Worm (Caenorhabditis elegans) whole organism, young adult: Measurements from ENCODE around the gene F18G5.1.

Experiments
- B0019.2 ChIP-seq: fragments of 200-800 bp; sonication (Bioruptor generic); conservative IDR thresholded peaks from 2 replicates; pipeline ENCODE4 v1.3.6; 2022; ENCODE audit warnings: missing genetic modification reagents, missing genetic modification characterization, missing compliant biosample characterization
- B0035.1 ChIP-seq: sonication (generic microtip); optimal IDR thresholded peaks from 2 replicates; lab custom pipeline; 2016; ENCODE audit warnings: missing genetic modification characterization, mild to moderate bottlenecking, missing compliant biosample characterization, missing genotype, missing genetic modification reagents
- C06A6.2 ChIP-seq: fragments of 200-800 bp; sonication (Bioruptor generic); conservative IDR thresholded peaks from 2 replicates; pipeline ENCODE4 v1.3.6; 2022; ENCODE audit warnings: missing genetic modification characterization, missing compliant biosample characterization
- F33H1.4 ChIP-seq: fragments of 200-800 bp; sonication (Bioruptor generic); IDR thresholded peaks from 2 replicates; pipeline ENCODE4 v1.3.6; 2022; ENCODE audit warnings: missing genetic modification reagents, missing genetic modification characterization, missing compliant biosample characterization
- F57A8.1 ChIP-seq: fragments of 200-800 bp; sonication (Bioruptor generic); optimal IDR thresholded peaks from 2 replicates; lab custom pipeline; 2018; ENCODE audit warnings: mild to moderate bottlenecking, missing genetic modification characterization, moderate library complexity, missing compliant biosample characterization
- K12H6.12 ChIP-seq: fragments of 200-800 bp; sonication (Bioruptor generic); optimal IDR thresholded peaks from 2 replicates; lab custom pipeline; 2018; ENCODE audit warnings: mild to moderate bottlenecking, missing genetic modification characterization, missing compliant biosample characterization
- Y95B8A.8 ChIP-seq: fragments of 200-800 bp; sonication (Bioruptor generic); IDR thresholded peaks from 2 replicates; pipeline ENCODE4 v1.3.6; 2022; ENCODE audit warnings: missing genetic modification reagents, missing genetic modification characterization, missing compliant biosample characterization
- akir-1 ChIP-seq: fragments of 200-800 bp; sonication (Bioruptor generic); optimal IDR thresholded peaks from 2 replicates; lab custom pipeline; 2018; ENCODE audit warnings: mild to moderate bottlenecking, missing genetic modification characterization, moderate library complexity, missing compliant biosample characterization
- bed-1 ChIP-seq: fragments of 200-800 bp; sonication (Bioruptor generic); IDR thresholded peaks from 2 replicates; pipeline ENCODE4 v1.3.6; 2022; ENCODE audit warnings: missing genetic modification reagents, missing genetic modification characterization, missing compliant biosample characterization
- ceh-40 ChIP-seq: fragments of 200-800 bp; sonication (Bioruptor generic); IDR thresholded peaks from 2 replicates; pipeline ENCODE4 v1.3.6; 2022; ENCODE audit warnings: missing genetic modification characterization, missing compliant biosample characterization
- ceh-58 ChIP-seq: fragments of 200-800 bp; sonication (Bioruptor generic); IDR thresholded peaks from 2 replicates; pipeline ENCODE4 v1.3.6; 2022; ENCODE audit warnings: missing genetic modification characterization, missing compliant biosample characterization
- ceh-91 ChIP-seq: fragments of 200-800 bp; sonication (Bioruptor generic); IDR thresholded peaks from 2 replicates; pipeline ENCODE4 v1.3.6; 2022; ENCODE audit warnings: missing genetic modification reagents, missing genetic modification characterization, missing compliant biosample characterization
- die-1 ChIP-seq: sonication (generic microtip); optimal IDR thresholded peaks from 2 replicates; lab custom pipeline; 2016; ENCODE audit warnings: missing genotype, mild to moderate bottlenecking, missing genetic modification characterization, missing compliant biosample characterization
- dox-1 ChIP-seq: fragments of 200-800 bp; sonication (Bioruptor generic); IDR thresholded peaks from 2 replicates; pipeline ENCODE4 v1.3.6; 2022; ENCODE audit warnings: missing genetic modification reagents, missing genetic modification characterization, missing compliant biosample characterization
- dpff-1 ChIP-seq: sonication (generic microtip); optimal IDR thresholded peaks from 2 replicates; lab custom pipeline; 2017; ENCODE audit warnings: mild to moderate bottlenecking, missing genetic modification characterization, missing compliant biosample characterization
- dpl-1 ChIP-seq: fragments of 150-350 bp; optimal IDR thresholded peaks from 2 replicates; lab custom pipeline; 2014; ENCODE audit warnings: missing biosample characterization, missing genetic modification reagents, missing genetic modification characterization
- egl-18 ChIP-seq: fragments of 200-800 bp; sonication (Bioruptor generic); IDR thresholded peaks from 2 replicates; pipeline ENCODE4 v1.3.6; 2022; ENCODE audit warnings: missing genetic modification reagents, missing genetic modification characterization, missing compliant biosample characterization
- egrh-3 ChIP-seq: fragments of 200-800 bp; sonication (Bioruptor generic); IDR thresholded peaks from 2 replicates; pipeline ENCODE4 v1.3.6; 2022; ENCODE audit warnings: missing genetic modification reagents, missing genetic modification characterization, missing compliant biosample characterization
- ekl-4 ChIP-seq: fragments of 200-800 bp; sonication (Bioruptor generic); IDR thresholded peaks from 2 replicates; pipeline ENCODE4 v1.3.6; 2022; ENCODE audit warnings: missing genetic modification reagents, missing genetic modification characterization, missing compliant biosample characterization
- gei-17 ChIP-seq: fragments of 200-800 bp; sonication (Bioruptor generic); optimal IDR thresholded peaks from 2 replicates; lab custom pipeline; 2018; ENCODE audit warnings: mild to moderate bottlenecking, missing genetic modification characterization, missing compliant biosample characterization
- hlh-26 ChIP-seq: fragments of 200-800 bp; sonication (Bioruptor generic); conservative IDR thresholded peaks from 2 replicates; pipeline ENCODE4 v1.3.6; 2022; ENCODE audit warnings: missing genetic modification reagents, missing genetic modification characterization, missing compliant biosample characterization
- hmg-1.2 ChIP-seq: fragments of 200-800 bp; sonication (Bioruptor generic); IDR thresholded peaks from 2 replicates; pipeline ENCODE4 v1.3.6; 2022; ENCODE audit warnings: missing genetic modification reagents, missing genetic modification characterization, missing compliant biosample characterization
- let-607 ChIP-seq, 2 experiments: fragments of 200-800 bp in 1 of 2; sonication (Bioruptor generic) in 1 of 2; sonication (generic microtip) in 1 of 2; optimal IDR thresholded peaks; 2 replicates each; lab custom pipeline; 2016 to 2018; ENCODE audit warnings: mild to moderate bottlenecking in 2 of 2, missing compliant biosample characterization in 2 of 2, missing genetic modification characterization in 2 of 2, moderate library complexity in 2 of 2, missing genotype in 1 of 2
- lin-54 ChIP-seq: fragments of 200-800 bp; sonication (Bioruptor generic); optimal IDR thresholded peaks from 2 replicates; lab custom pipeline; 2018; ENCODE audit warnings: mild to moderate bottlenecking, missing genetic modification characterization, missing compliant biosample characterization
- lsl-1 ChIP-seq: fragments of 200-800 bp; sonication (Bioruptor generic); optimal IDR thresholded peaks from 2 replicates; lab custom pipeline; 2018; ENCODE audit warnings: mild to moderate bottlenecking, missing genetic modification characterization, moderate library complexity, missing compliant biosample characterization
- madf-10 ChIP-seq: sonication (generic microtip); optimal IDR thresholded peaks from 2 replicates; lab custom pipeline; 2016; ENCODE audit warnings: mild to moderate bottlenecking, missing genetic modification characterization, missing compliant biosample characterization
- madf-3 ChIP-seq: fragments of 200-800 bp; sonication (Bioruptor generic); IDR thresholded peaks from 2 replicates; pipeline ENCODE4 v1.3.6; 2022; ENCODE audit warnings: missing genetic modification reagents, missing genetic modification characterization, missing compliant biosample characterization
- mel-28 ChIP-seq: sonication (generic microtip); optimal IDR thresholded peaks from 2 replicates; lab custom pipeline; 2016; ENCODE audit warnings: borderline replicate concordance, mild to moderate bottlenecking, missing genetic modification characterization, missing compliant biosample characterization
- mes-4 ChIP-seq: sonication (generic microtip); optimal IDR thresholded peaks from 2 replicates; lab custom pipeline; 2016; ENCODE audit warnings: missing genotype, missing genetic modification characterization, missing compliant biosample characterization
- mxl-1 ChIP-seq: sonication (generic microtip); optimal IDR thresholded peaks from 2 replicates; lab custom pipeline; 2016; ENCODE audit warnings: missing genetic modification characterization, missing compliant biosample characterization
- nfyb-1 ChIP-seq: fragments of 200-800 bp; sonication (Bioruptor generic); IDR thresholded peaks from 2 replicates; pipeline ENCODE4 v1.3.6; 2022; ENCODE audit warnings: missing genetic modification reagents, missing genetic modification characterization, missing compliant biosample characterization
- nhr-120 ChIP-seq: fragments of 200-800 bp; sonication (Bioruptor generic); IDR thresholded peaks from 2 replicates; pipeline ENCODE4 v1.3.6; 2022; ENCODE audit warnings: missing genetic modification characterization, missing compliant biosample characterization
- nhr-27 ChIP-seq: fragments of 200-800 bp; sonication (Bioruptor generic); optimal IDR thresholded peaks from 2 replicates; lab custom pipeline; 2018; ENCODE audit warnings: mild to moderate bottlenecking, missing genetic modification characterization, moderate library complexity, missing compliant biosample characterization
- nhr-90 ChIP-seq: sonication (generic microtip); optimal IDR thresholded peaks from 2 replicates; lab custom pipeline; 2016; ENCODE audit warnings: missing genotype, mild to moderate bottlenecking, missing genetic modification characterization, missing compliant biosample characterization
- rec-8 ChIP-seq, 2 experiments: sonication (generic microtip); optimal IDR thresholded peaks; 2 replicates each; lab custom pipeline; 2016; ENCODE audit warnings: mild to moderate bottlenecking in 2 of 2, missing genetic modification characterization in 2 of 2, missing genetic modification reagents in 2 of 2, missing genotype in 2 of 2, missing biosample characterization in 1 of 2, missing compliant biosample characterization in 1 of 2, moderate library complexity in 1 of 2
- repo-1 ChIP-seq: sonication (generic microtip); optimal IDR thresholded peaks from 2 replicates; lab custom pipeline; 2017; ENCODE audit warnings: mild to moderate bottlenecking, missing genetic modification characterization, missing compliant biosample characterization
- sea-2 ChIP-seq: fragments of 200-800 bp; sonication (Bioruptor generic); IDR thresholded peaks from 2 replicates; pipeline ENCODE4 v1.3.6; 2022; ENCODE audit warnings: missing genetic modification characterization, missing compliant biosample characterization
- snpc-1.3 ChIP-seq: sonication (generic microtip); optimal IDR thresholded peaks from 2 replicates; lab custom pipeline; 2017; ENCODE audit warnings: missing genetic modification characterization, mild to moderate bottlenecking, missing compliant biosample characterization, antibody characterized with exemption, moderate library complexity, missing genotype, missing genetic modification reagents; ENCODE audit not compliant: insufficient read depth
- somi-1 ChIP-seq: fragments of 200-800 bp; sonication (Bioruptor generic); optimal IDR thresholded peaks from 2 replicates; lab custom pipeline; 2018; ENCODE audit warnings: mild to moderate bottlenecking, missing genetic modification characterization, missing compliant biosample characterization
- tbp1 ChIP-seq: fragments of 200-800 bp; sonication (Bioruptor generic); optimal IDR thresholded peaks from 2 replicates; lab custom pipeline; 2018; ENCODE audit warnings: mild to moderate bottlenecking, missing genetic modification characterization, missing compliant biosample characterization
- zfh-2 ChIP-seq: fragments of 200-800 bp; sonication (Bioruptor generic); conservative IDR thresholded peaks from 2 replicates; pipeline ENCODE4 v1.3.6; 2022; ENCODE audit warnings: missing genetic modification reagents, missing genetic modification characterization, missing compliant biosample characterization
- ztf-18 ChIP-seq: sonication (generic microtip); optimal IDR thresholded peaks from 2 replicates; lab custom pipeline; 2016; ENCODE audit warnings: missing genotype, mild to moderate bottlenecking, missing genetic modification characterization, missing compliant biosample characterization
- ztf-25 ChIP-seq: fragments of 200-800 bp; sonication (Bioruptor generic); IDR thresholded peaks from 2 replicates; pipeline ENCODE4 v1.3.6; 2022; ENCODE audit warnings: missing genetic modification reagents, missing genetic modification characterization, missing compliant biosample characterization
- ztf-26 ChIP-seq: sonication (generic microtip); optimal IDR thresholded peaks from 2 replicates; lab custom pipeline; 2017; ENCODE audit warnings: missing genetic modification characterization, missing compliant biosample characterization

F18G5.1 gene

ce11 chrX:9233805-9234204 is 25.8 kb upstream of the F18G5.1 start:
- TF ChIP-seq egrh-3 (GFP tag; lab: Robert Waterston, UW) = peak; percentile 67; the same call in 1 of the 2 replicates
- TF ChIP-seq hmg-1.2 (GFP tag; lab: Robert Waterston, UW) = no peak
- TF ChIP-seq ceh-58 (GFP tag; lab: Robert Waterston, UW) = 0 out of 2 replicates have a peak, but pooled peaks have one; percentile 46
- no peak for TF ChIP-seq ekl-4 (GFP tag; lab: Robert Waterston, UW)
- peak; percentile 93 for TF ChIP-seq zfh-2 (GFP tag; lab: Robert Waterston, UW)
- 0 out of 2 replicates have a peak, but pooled peaks have one; percentile 25 for TF ChIP-seq dox-1 (GFP tag; lab: Robert Waterston, UW)

ce11 chrX:9234518-9234917 is 25.1 kb upstream of the F18G5.1 start, which contains the start of gene col-175:
Gene col-175, minus strand, starts transcription at chrX:9234618.
- TF ChIP-seq nhr-90 = no peak
- TF ChIP-seq akir-1 = no peak
- TF ChIP-seq madf-3 = no peak
- TF ChIP-seq sea-2 (GFP tag; lab: Robert Waterston, UW) = no peak
- no peak for TF ChIP-seq B0019.2 (GFP tag; lab: Robert Waterston, UW)

- TF ChIP-seq nhr-120 (GFP tag; lab: Robert Waterston, UW) (no peak), F57A8.1 (GFP tag; lab: Kevin White, UChicago) (no peak), ceh-91 (GFP tag; lab: Robert Waterston, UW) (no peak), egrh-3 (GFP tag; lab: Robert Waterston, UW) (no peak), egl-18 (GFP tag; lab: Robert Waterston, UW) (no peak), bed-1 (no peak), K12H6.12 (tag; lab: Kevin White, UChicago) (no peak), rec-8 (tag; optimal IDR thresholded peaks at IDR 0.05; lab: Kevin White, UChicago) (peak; percentile 48 to 92), nfyb-1 (GFP tag; lab: Robert Waterston, UW) (no peak), repo-1 (tag; lab: Kevin White, UChicago) (no peak), dox-1 (GFP tag; lab: Robert Waterston, UW) (peak; percentile 63; the same call in 1 of the 2 replicates), nhr-27 (tag; lab: Kevin White, UChicago) (no peak), somi-1 (GFP tag; lab: Kevin White, UChicago) (no peak), sea-2 (GFP tag; lab: Robert Waterston, UW) (no peak), hmg-1.2 (GFP tag; lab: Robert Waterston, UW) (peak; percentile 63), tbp1 (GFP tag; lab: Kevin White, UChicago) (peak; percentile 86), lsl-1 (GFP tag; lab: Kevin White, UChicago) (no peak), let-607 (tag; optimal IDR thresholded peaks at IDR 0.05; lab: Kevin White, UChicago) (peak in 1 of 2 experiments; percentile 6), gei-17 (GFP tag; lab: Kevin White, UChicago) (no peak), lin-54 (GFP tag; lab: Kevin White, UChicago) (peak; percentile 15), snpc-1.3 (tag; lab: Kevin White, UChicago) (peak; percentile 35), ztf-26 (tag; lab: Kevin White, UChicago) (no peak), mel-28 (tag; lab: Kevin White, UChicago) (no peak), dpff-1 (no peak), B0035.1 (tag; lab: Kevin White, UChicago) (peak; percentile 45), madf-10 (peak; percentile 30), hlh-26 (GFP tag; lab: Robert Waterston, UW) (no peak), F33H1.4 (GFP tag; lab: Robert Waterston, UW) (no peak), ztf-25 (GFP tag; lab: Robert Waterston, UW) (peak; percentile 80; the same call in 1 of the 2 replicates), Y95B8A.8 (GFP tag; lab: Robert Waterston, UW) (no peak), die-1 (peak; percentile 93), ekl-4 (GFP tag; lab: Robert Waterston, UW) (no peak; the same call in 1 of the 2 replicates), ztf-18 (tag; lab: Kevin White, UChicago) (peak; percentile 71), C06A6.2 (GFP tag; lab: Robert Waterston, UW) (no peak), zfh-2 (GFP tag; lab: Robert Waterston, UW) (no peak), dpl-1 (GFP tag; lab: Kevin White, UChicago) (no peak), mxl-1 (tag; lab: Kevin White, UChicago) (peak; percentile 65), mes-4 (tag; lab: Kevin White, UChicago) (peak; percentile 82), ceh-40 (GFP tag; lab: Robert Waterston, UW) (0 out of 2 replicates have a peak, but pooled peaks have one; percentile 44), ceh-58 (GFP tag; lab: Robert Waterston, UW) (no peak)
Observed at ce11 chrX:9237708-9238107, 21.9 kb upstream of the F18G5.1 start.
